Worm (Caenorhabditis elegans): ENCODE measurements around the gene scl-20.

ce11 chrV:18750445-18750844, 16.2 kb upstream of the scl-20 start, which contains the start of the genes F11D11.21 and F11D11.12:
- TF ChIP-seq ama-1 (optimal IDR thresholded peaks at IDR 0.05) (no peak), ama-1 (GFP tag; optimal IDR thresholded peaks at IDR 0.05) (no peak), lir-1 (GFP tag; conservative IDR thresholded peaks at IDR 0.05) (no peak), zim-3 (tag; optimal IDR thresholded peaks at IDR 0.05) (no peak), ztf-3 (GFP tag; optimal IDR thresholded peaks at IDR 0.05) (no peak), ceh-58 (GFP tag; IDR thresholded peaks at IDR 0.05) (no peak), egl-18 (GFP tag; IDR thresholded peaks at IDR 0.05) (no peak), gei-17 (GFP tag; optimal IDR thresholded peaks at IDR 0.05) (no peak), madf-3 (GFP tag; IDR thresholded peaks at IDR 0.05) (no peak)
